Fruit fly (Drosophila melanogaster): ENCODE data around the gene Usp12-46.

Gene Usp12-46

dm6 chr3R:22793953-22794352, 43.3 kb downstream of the Usp12-46 start (continued):
- TF ChIP-seq zen2 (GFP tag; IDR thresholded peaks at IDR 0.05; ENCODE audit: partially characterized antibody) (no peak), CG6272 (GFP tag; IDR thresholded peaks at IDR 0.05) (no peak), hkb (optimal IDR thresholded peaks at IDR 0.05) (no peak), hkb (GFP tag; IDR thresholded peaks at IDR 0.05) (no peak), Rfx (GFP tag; IDR thresholded peaks at IDR 0.05) (no peak), Sin3A (optimal IDR thresholded peaks at IDR 0.05) (no peak), CG18764 (GFP tag; optimal IDR thresholded peaks at IDR 0.05) (no peak), ERR (GFP tag; optimal IDR thresholded peaks at IDR 0.05) (no peak), tx (GFP tag; optimal IDR thresholded peaks at IDR 0.05) (no peak), CG10654 (GFP tag; optimal IDR thresholded peaks at IDR 0.05) (no peak), CG11696 (GFP tag; IDR thresholded peaks at IDR 0.05) (no peak), Spps (tag; optimal IDR thresholded peaks at IDR 0.05) (no peak), unpg (GFP tag; optimal IDR thresholded peaks at IDR 0.05) (no peak), CG13296 (GFP tag; optimal IDR thresholded peaks at IDR 0.05) (no peak), Nf-YA (GFP tag; IDR thresholded peaks at IDR 0.05) (no peak), CG11504 (tag; optimal IDR thresholded peaks at IDR 0.05) (peak; percentile 68), CG17328 (GFP tag; IDR thresholded peaks at IDR 0.05) (no peak), CG7556 (GFP tag; optimal IDR thresholded peaks at IDR 0.05) (no peak), CG6689 (GFP tag; IDR thresholded peaks at IDR 0.05) (no peak), CG3065 (GFP tag; optimal IDR thresholded peaks at IDR 0.05) (no peak), schlank (tag; optimal IDR thresholded peaks at IDR 0.05) (no peak), Aef1 (GFP tag; IDR thresholded peaks at IDR 0.05) (no peak), CG5180 (GFP tag; optimal IDR thresholded peaks at IDR 0.05) (no peak), Med (GFP tag) (peak; percentile 75), CG4820 (GFP tag; optimal IDR thresholded peaks at IDR 0.05) (no peak), CG43689 (GFP tag; IDR thresholded peaks at IDR 0.05) (no peak), CG32772 (GFP tag; IDR thresholded peaks at IDR 0.05) (no peak)

dm6 chr3R:22803655-22804341, 53.1 kb downstream of the Usp12-46 start, which contains the start of gene CG7031:
CG7031 (plus strand) TSS chr3R:22804291.
- TF ChIP-seq ato (GFP tag; IDR thresholded peaks at IDR 0.05; ENCODE audit: partially characterized antibody), result no peak
- TF ChIP-seq CG11504 (tag; optimal IDR thresholded peaks at IDR 0.05), result no peak
- TF ChIP-seq ac (GFP tag; optimal IDR thresholded peaks at IDR 0.05), result no peak
- TF ChIP-seq CG18619 (GFP tag; optimal IDR thresholded peaks at IDR 0.05), result no peak
- TF ChIP-seq al (GFP tag; IDR thresholded peaks at IDR 0.05), result no peak
- TF ChIP-seq CG18011 (GFP tag; optimal IDR thresholded peaks at IDR 0.05), result peak; percentile 85
- no peak for TF ChIP-seq rib (GFP tag; IDR thresholded peaks at IDR 0.05)
- no peak for TF ChIP-seq Taf1 (GFP tag; IDR thresholded peaks at IDR 0.05)

dm6 chr3R:22807132-22807531, 56.4 kb downstream of the Usp12-46 start:
- TF ChIP-seq row (GFP tag; IDR thresholded peaks at IDR 0.05) (peak; percentile 19; the same call in 1 of the 3 replicates), CG13775 (GFP tag; optimal IDR thresholded peaks at IDR 0.05) (peak; percentile 49), CG18599 (GFP tag; optimal IDR thresholded peaks at IDR 0.05) (peak; percentile 21), CTCF (GFP tag; optimal IDR thresholded peaks at IDR 0.05) (no peak)

DNA sequence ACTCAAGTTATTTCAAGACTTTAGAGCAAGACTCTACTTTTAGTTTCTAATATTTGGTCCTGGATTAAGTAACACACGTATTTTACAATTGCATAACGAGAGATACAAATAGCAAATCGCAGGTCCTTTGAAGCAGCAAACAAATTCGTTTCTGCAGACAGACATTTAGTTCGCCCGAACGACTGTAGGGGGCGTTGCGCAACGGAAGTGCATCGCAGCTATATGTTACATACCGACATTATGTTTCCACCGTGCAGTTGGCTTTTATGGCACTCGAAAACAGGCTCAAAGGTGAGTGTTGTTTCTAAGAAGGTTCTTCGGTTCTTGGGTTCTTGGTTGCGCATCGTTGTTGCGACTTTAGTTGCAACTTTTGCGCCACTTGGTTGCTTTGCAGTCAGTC, 59.6 kb downstream of the Usp12-46 start:
- TF ChIP-seq Nf-YC (tag; optimal IDR thresholded peaks at IDR 0.05) (no peak), CG32772 (GFP tag; IDR thresholded peaks at IDR 0.05) (no peak), CTCF (GFP tag; optimal IDR thresholded peaks at IDR 0.05) (peak; percentile 41), Xbp1 (GFP tag; optimal IDR thresholded peaks at IDR 0.05) (no peak), sima (GFP tag; optimal IDR thresholded peaks at IDR 0.05) (no peak), nom (GFP tag; optimal IDR thresholded peaks at IDR 0.05) (no peak)

Measured in whole organism, embryonic.